Worm (Caenorhabditis elegans): Measurements from ENCODE around the gene R12B2.7.

R12B2.7 gene

ce11 chrIII:5832442-5832841, 17.6 kb downstream of the R12B2.7 start:
- TF ChIP-seq lin-14 (GFP tag; optimal IDR thresholded peaks at IDR 0.05) (no peak), efl-1 (optimal IDR thresholded peaks at IDR 0.05) (no peak), efl-1 (GFP tag; optimal IDR thresholded peaks at IDR 0.05 in 1 of 2) (peak in 1 of 2 experiments; percentile 75)

DNA sequence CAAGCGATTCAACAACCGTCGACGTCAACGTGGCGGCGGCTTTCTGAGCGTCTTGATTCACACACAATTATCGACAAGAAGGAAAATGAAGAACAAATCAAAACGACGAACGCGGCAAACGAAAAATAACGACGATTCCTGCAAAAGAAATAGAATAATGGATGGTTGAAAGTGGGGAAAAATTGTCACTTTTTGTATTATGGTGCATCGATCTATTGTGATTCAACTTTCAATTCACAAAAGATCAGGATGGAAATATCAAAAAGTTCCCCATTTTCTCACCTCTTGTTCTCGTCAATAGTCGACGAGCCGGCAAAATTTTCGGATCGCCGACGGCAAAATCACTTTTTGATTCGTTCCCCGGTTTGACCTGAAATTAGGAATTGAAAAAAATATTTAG, 18.5 kb downstream of the R12B2.7 start, which contains the start of the genes R12B2.13 and mdt-15:
Gene R12B2.13 (minus strand): TSS at position 101 of the 400 bp plus-strand sequence.
Gene mdt-15 (minus strand): TSS at position 376 of the 400 bp plus-strand sequence.
- TF ChIP-seq nhr-90 (tag; optimal IDR thresholded peaks at IDR 0.05; ENCODE audit: poor library complexity) = no peak
- no peak for TF ChIP-seq nhr-12 (tag; optimal IDR thresholded peaks at IDR 0.05)
- no peak for TF ChIP-seq mab-9 (GFP tag; IDR thresholded peaks at IDR 0.05)
- TF ChIP-seq snpc-4 (tag; optimal IDR thresholded peaks at IDR 0.05) = no peak
- TF ChIP-seq ceh-90 (tag; optimal IDR thresholded peaks at IDR 0.05) = no peak
- no peak for TF ChIP-seq nhr-237 (tag; optimal IDR thresholded peaks at IDR 0.05)
- no peak for TF ChIP-seq aly-2 (tag; optimal IDR thresholded peaks at IDR 0.05)
- no peak for TF ChIP-seq pax-3 (tag; optimal IDR thresholded peaks at IDR 0.05)
- no peak for TF ChIP-seq F16B12.6 (tag; optimal IDR thresholded peaks at IDR 0.05)
- no peak for TF ChIP-seq nhr-85 (tag)
- no peak for TF ChIP-seq snu-23 (GFP tag; optimal IDR thresholded peaks at IDR 0.05)
- no peak for TF ChIP-seq tlp-1 (tag; optimal IDR thresholded peaks at IDR 0.05)
- no peak for TF ChIP-seq egl-27 (tag; optimal IDR thresholded peaks at IDR 0.05)
- TF ChIP-seq C34B4.2 (tag; optimal IDR thresholded peaks at IDR 0.05) = no peak
- TF ChIP-seq irx-1 (tag; optimal IDR thresholded peaks at IDR 0.05) = no peak
- no peak for TF ChIP-seq xbp-1 (tag; optimal IDR thresholded peaks at IDR 0.05)
- TF ChIP-seq mef-2 (tag; optimal IDR thresholded peaks at IDR 0.05) = no peak
- TF ChIP-seq alr-1 (tag; optimal IDR thresholded peaks at IDR 0.05; ENCODE audit: borderline replicate concordance) = no peak

ce11 chrIII:5834053-5834452, 19.2 kb downstream of the R12B2.7 start, which contains the start of gene R12B2.6:
Gene R12B2.6 (minus strand): TSS chrIII:5834153.
- TF ChIP-seq nhr-19 (GFP tag; conservative IDR thresholded peaks at IDR 0.05) = no peak
- TF ChIP-seq rnt-1 (tag; optimal IDR thresholded peaks at IDR 0.05) = no peak
- no peak for TF ChIP-seq dpl-1 (GFP tag; optimal IDR thresholded peaks at IDR 0.05)
- TF ChIP-seq sox-4 (tag; optimal IDR thresholded peaks at IDR 0.05) = no peak
- TF ChIP-seq fkh-8 (tag; optimal IDR thresholded peaks at IDR 0.05) = no peak
- TF ChIP-seq nhr-90 (tag; optimal IDR thresholded peaks at IDR 0.05; ENCODE audit: poor library complexity) = no peak
- no peak for TF ChIP-seq tbx-2 (tag; optimal IDR thresholded peaks at IDR 0.05)
- TF ChIP-seq C04F5.9 (tag; optimal IDR thresholded peaks at IDR 0.05) = no peak
- TF ChIP-seq mdl-1 (tag; optimal IDR thresholded peaks at IDR 0.05) = no peak
- TF ChIP-seq ztf-11 (tag; optimal IDR thresholded peaks at IDR 0.05) = no peak
- no peak for TF ChIP-seq efl-1 (optimal IDR thresholded peaks at IDR 0.05)
- TF ChIP-seq efl-1 (GFP tag; optimal IDR thresholded peaks at IDR 0.05 in 1 of 2) = no peak
- TF ChIP-seq irx-1 (tag; optimal IDR thresholded peaks at IDR 0.05) = no peak
- no peak for TF ChIP-seq fos-1 (tag; optimal IDR thresholded peaks at IDR 0.05)
- TF ChIP-seq ets-5 (GFP tag; IDR thresholded peaks at IDR 0.05) = no peak

ce11 chrIII:5834663-5835062, 19.8 kb downstream of the R12B2.7 start:
- no peak for TF ChIP-seq nhr-76 (tag; optimal IDR thresholded peaks at IDR 0.05)
- TF ChIP-seq blmp-1 (tag; optimal IDR thresholded peaks at IDR 0.05) = peak; percentile 22

ce11 chrIII:5835163-5835871, 20.5 kb downstream of the R12B2.7 start:
- TF ChIP-seq unc-130 (tag; optimal IDR thresholded peaks at IDR 0.05) = peak; percentile 39
- TF ChIP-seq mab-9 (GFP tag; IDR thresholded peaks at IDR 0.05) = no peak
- peak in 5 of 6 experiments; percentile 71 to 99 (median 83) for TF ChIP-seq elt-3 (tag; optimal IDR thresholded peaks at IDR 0.05)
- no peak for TF ChIP-seq sox-4 (tag; optimal IDR thresholded peaks at IDR 0.05)
- TF ChIP-seq irx-1 (tag; optimal IDR thresholded peaks at IDR 0.05) = no peak
- TF ChIP-seq snu-23 (GFP tag; optimal IDR thresholded peaks at IDR 0.05) = peak; percentile 44
- peak; percentile 47 for TF ChIP-seq lin-14 (GFP tag; optimal IDR thresholded peaks at IDR 0.05)
- peak; percentile 74 for TF ChIP-seq blmp-1 (tag; optimal IDR thresholded peaks at IDR 0.05)
- TF ChIP-seq unc-30 (tag; optimal IDR thresholded peaks at IDR 0.05) = no peak
- TF ChIP-seq nhr-20 (tag; optimal IDR thresholded peaks at IDR 0.05) = peak; percentile 41
- no peak for TF ChIP-seq F16B12.6 (tag; optimal IDR thresholded peaks at IDR 0.05)
- TF ChIP-seq mdl-1 (tag; optimal IDR thresholded peaks at IDR 0.05) = peak in 1 of 2 experiments; percentile 9
- peak; percentile 13 for TF ChIP-seq swsn-7 (tag; optimal IDR thresholded peaks at IDR 0.05)
- peak in 1 of 2 experiments; percentile 41 for TF ChIP-seq lsy-2 (tag; optimal IDR thresholded peaks at IDR 0.05)
- TF ChIP-seq nhr-71 (tag; optimal IDR thresholded peaks at IDR 0.05) = peak; percentile 31
- peak; percentile 58 for TF ChIP-seq rnt-1 (tag; optimal IDR thresholded peaks at IDR 0.05)
- TF ChIP-seq nhr-47 (tag; optimal IDR thresholded peaks at IDR 0.05) = peak; percentile 11
- TF ChIP-seq vab-15 (tag; optimal IDR thresholded peaks at IDR 0.05) = peak; percentile 18
- TF ChIP-seq nhr-90 (tag; optimal IDR thresholded peaks at IDR 0.05; ENCODE audit: poor library complexity) = peak; percentile 45
- peak in 1 of 2 experiments; percentile 63 for TF ChIP-seq lin-35 (GFP tag; optimal IDR thresholded peaks at IDR 0.05)

All from whole organism, L1 larva.